Fruit fly (Drosophila melanogaster) whole organism, embryonic: ENCODE measurements around the gene trr.
A peak's percentile ranks its signal among the peaks of the same experiment; 100 is the strongest.

Source experiments
- Atf3 ChIP-seq: fragments of 200-800 bp; sonication (Bioruptor generic); optimal IDR thresholded peaks from 3 replicates; lab custom pipeline; 2016; ENCODE audit warnings: missing biosample characterization, missing genetic modification characterization
- CG10147 ChIP-seq: fragments of 200-800 bp; sonication (Bioruptor generic); optimal IDR thresholded peaks from 2 replicates; lab custom pipeline; 2019; ENCODE audit warnings: missing biosample characterization, mild to moderate bottlenecking, missing genetic modification characterization, moderate library complexity
- CG11504 ChIP-seq: fragments of 200-800 bp; sonication (Bioruptor generic); optimal IDR thresholded peaks from 3 replicates; lab custom pipeline; 2019; ENCODE audit warnings: missing biosample characterization, mild to moderate bottlenecking, missing genetic modification characterization, moderate library complexity
- CG1233 ChIP-seq: fragments of 200-800 bp; sonication (Bioruptor generic); optimal IDR thresholded peaks from 4 replicates; lab custom pipeline; 2018; ENCODE audit warnings: missing biosample characterization, mild to moderate bottlenecking, missing genetic modification characterization
- CG12744 ChIP-seq: fragments of 200-800 bp; sonication (Bioruptor generic); optimal IDR thresholded peaks from 2 replicates; lab custom pipeline; 2016; ENCODE audit warnings: missing biosample characterization, missing genetic modification characterization
- CG13287 ChIP-seq: fragments of 200-800 bp; sonication (Bioruptor generic); IDR thresholded peaks from 2 replicates; pipeline ENCODE4 v1.3.6; 2022; ENCODE audit warnings: missing biosample characterization, missing genetic modification characterization; ENCODE audit not compliant: partially characterized antibody
- CG14710 ChIP-seq: fragments of 200-800 bp; sonication (Bioruptor generic); optimal IDR thresholded peaks from 3 replicates; lab custom pipeline; 2019; ENCODE audit warnings: missing biosample characterization, mild to moderate bottlenecking, missing genetic modification characterization, moderate library complexity
- CG15514 ChIP-seq: fragments of 200-800 bp; sonication (Bioruptor generic); optimal IDR thresholded peaks from 3 replicates; lab custom pipeline; 2017; ENCODE audit warnings: missing biosample characterization, missing genetic modification characterization, mild to moderate bottlenecking, moderate library complexity, missing genetic modification reagents
- CG15696 ChIP-seq: fragments of 200-800 bp; sonication (Bioruptor generic); optimal IDR thresholded peaks from 2 replicates; lab custom pipeline; 2019; ENCODE audit warnings: missing biosample characterization, mild to moderate bottlenecking, missing genetic modification characterization, moderate library complexity
- CG16863 ChIP-seq: fragments of 200-800 bp; sonication (Bioruptor generic); optimal IDR thresholded peaks from 3 replicates; lab custom pipeline; 2016; ENCODE audit warnings: missing biosample characterization, missing genetic modification characterization
- CG17186 ChIP-seq: fragments of 200-800 bp; sonication (Bioruptor generic); optimal IDR thresholded peaks from 3 replicates; lab custom pipeline; 2017; ENCODE audit warnings: missing biosample characterization, missing genetic modification reagents, missing genetic modification characterization
- CG18764 ChIP-seq: fragments of 200-800 bp; sonication (Bioruptor generic); optimal IDR thresholded peaks from 3 replicates; lab custom pipeline; 2016; ENCODE audit warnings: missing biosample characterization, missing genetic modification characterization
- CG2875 ChIP-seq: fragments of 200-800 bp; sonication (Bioruptor generic); optimal IDR thresholded peaks from 2 replicates; lab custom pipeline; 2017; ENCODE audit warnings: missing biosample characterization, mild to moderate bottlenecking, missing genetic modification characterization, missing genetic modification reagents
- CG3163 ChIP-seq: fragments of 200-800 bp; sonication (Bioruptor generic); optimal IDR thresholded peaks from 3 replicates; lab custom pipeline; 2016; ENCODE audit warnings: missing biosample characterization, missing genetic modification characterization
- CG32532 ChIP-seq: fragments of 200-800 bp; sonication (Bioruptor generic); IDR thresholded peaks from 2 replicates; pipeline ENCODE4 v1.3.6; 2022; ENCODE audit warnings: missing biosample characterization, missing genetic modification characterization
- CG34422 ChIP-seq: fragments of 200-800 bp; sonication (Bioruptor generic); IDR thresholded peaks from 3 replicates; pipeline ENCODE4 v1.3.6; 2022; ENCODE audit warnings: missing biosample characterization, missing genetic modification characterization
- CG3995 ChIP-seq: fragments of 200-800 bp; sonication (Bioruptor generic); optimal IDR thresholded peaks from 3 replicates; lab custom pipeline; 2016; ENCODE audit warnings: missing biosample characterization, missing genetic modification characterization
- CG8290 ChIP-seq, 3 experiments: fragments of 200-800 bp; sonication (Bioruptor generic); optimal IDR thresholded peaks; 2 replicates each; lab custom pipeline; 2016 to 2019; ENCODE audit warnings: missing biosample characterization in 3 of 3, missing genetic modification characterization in 3 of 3, mild to moderate bottlenecking in 2 of 3, moderate library complexity in 1 of 3
- CG8388 ChIP-seq: fragments of 200-800 bp; sonication (Bioruptor generic); optimal IDR thresholded peaks from 2 replicates; lab custom pipeline; 2019; ENCODE audit warnings: missing biosample characterization, mild to moderate bottlenecking, missing genetic modification characterization, moderate library complexity
- CG9215 ChIP-seq: fragments of 200-800 bp; sonication (Bioruptor generic); IDR thresholded peaks from 2 replicates; pipeline ENCODE4 v1.3.6; 2022; ENCODE audit warnings: missing biosample characterization, missing genetic modification characterization
- CG9932 ChIP-seq: fragments of 200-800 bp; sonication (Bioruptor generic); IDR thresholded peaks from 2 replicates; pipeline ENCODE4 v1.3.6; 2022; ENCODE audit warnings: missing biosample characterization, missing genetic modification characterization
- CHES-1-like ChIP-seq: fragments of 200-800 bp; sonication (Bioruptor generic); optimal IDR thresholded peaks from 2 replicates; lab custom pipeline; 2016; ENCODE audit warnings: missing biosample characterization, missing genetic modification characterization
- Eip74EF ChIP-seq, 2 experiments: fragments of 200-800 bp in 1 of 2; fragments of >200 bp in 1 of 2; sonication (Bioruptor generic) in 1 of 2; optimal IDR thresholded peaks; 2 replicates each; lab custom pipeline; 2017 to 2019; ENCODE audit warnings: missing biosample characterization in 2 of 2, missing genetic modification characterization in 2 of 2, mild to moderate bottlenecking in 1 of 2, moderate library complexity in 1 of 2
- HLH4C ChIP-seq: fragments of 200-800 bp; sonication (Bioruptor generic); IDR thresholded peaks from 3 replicates; pipeline ENCODE4 v1.3.6; 2022; ENCODE audit warnings: missing biosample characterization, missing genetic modification characterization; ENCODE audit not compliant: partially characterized antibody
- HLHmδ ChIP-seq: fragments of 200-800 bp; sonication (Bioruptor generic); optimal IDR thresholded peaks from 2 replicates; lab custom pipeline; 2018; ENCODE audit warnings: missing biosample characterization, mild to moderate bottlenecking, missing genetic modification characterization, moderate library complexity
- Jarid2 ChIP-seq: fragments of 200-800 bp; sonication (Bioruptor generic); optimal IDR thresholded peaks from 3 replicates; lab custom pipeline; 2017; ENCODE audit warnings: mild to moderate bottlenecking, missing biosample characterization, missing genetic modification reagents, missing genetic modification characterization
- Kr ChIP-seq: fragments of 200-800 bp; sonication (Bioruptor generic); optimal IDR thresholded peaks from 2 replicates; lab custom pipeline; 2017; ENCODE audit warnings: missing biosample characterization, mild to moderate bottlenecking, missing genetic modification characterization
- Neu2 ChIP-seq: fragments of 200-800 bp; sonication (Bioruptor generic); optimal IDR thresholded peaks from 3 replicates; lab custom pipeline; 2016; ENCODE audit warnings: missing biosample characterization, missing genetic modification characterization, borderline replicate concordance
- Nf-YC ChIP-seq: fragments of 200-800 bp; optimal IDR thresholded peaks from 3 replicates; lab custom pipeline; 2019; ENCODE audit warnings: missing biosample characterization, mild to moderate bottlenecking, missing genetic modification characterization, moderate library complexity
- Rx ChIP-seq: fragments of 200-800 bp; sonication (Bioruptor generic); IDR thresholded peaks from 2 replicates; pipeline ENCODE4 v1.3.6; 2022; ENCODE audit warnings: missing biosample characterization, missing genetic modification characterization
- Spps ChIP-seq: fragments of 200-800 bp; sonication (Bioruptor generic); optimal IDR thresholded peaks from 2 replicates; lab custom pipeline; 2018; ENCODE audit warnings: missing biosample characterization, mild to moderate bottlenecking, missing genetic modification characterization
- Taf1 ChIP-seq: fragments of 200-800 bp; sonication (Bioruptor generic); IDR thresholded peaks from 2 replicates; pipeline ENCODE4 v1.3.6; 2022; ENCODE audit warnings: missing biosample characterization, missing genetic modification characterization
- Vsx1 ChIP-seq: fragments of 200-800 bp; sonication (Bioruptor generic); optimal IDR thresholded peaks from 2 replicates; lab custom pipeline; 2017; ENCODE audit warnings: missing biosample characterization, mild to moderate bottlenecking, missing genetic modification characterization, missing genetic modification reagents
- abd-A ChIP-seq: fragments of 200-800 bp; sonication (Bioruptor generic); optimal IDR thresholded peaks from 3 replicates; lab custom pipeline; 2019; ENCODE audit warnings: missing biosample characterization, mild to moderate bottlenecking, missing genetic modification characterization, moderate library complexity
- cas ChIP-seq: fragments of 200-800 bp; sonication (Bioruptor generic); IDR thresholded peaks from 2 replicates; pipeline ENCODE4 v1.3.6; 2022; ENCODE audit warnings: missing biosample characterization, missing genetic modification characterization
- cwo ChIP-seq: fragments of 200-800 bp; sonication (Bioruptor generic); optimal IDR thresholded peaks from 3 replicates; lab custom pipeline; 2017; ENCODE audit warnings: missing biosample characterization, missing genetic modification characterization, mild to moderate bottlenecking, moderate library complexity, missing genetic modification reagents
- dmrt11E ChIP-seq: fragments of 200-800 bp; sonication (Bioruptor generic); optimal IDR thresholded peaks from 3 replicates; lab custom pipeline; 2018; ENCODE audit warnings: missing biosample characterization, mild to moderate bottlenecking, missing genetic modification characterization, moderate library complexity
- fd102C ChIP-seq: fragments of 200-800 bp; sonication (Bioruptor generic); optimal IDR thresholded peaks from 2 replicates; lab custom pipeline; 2018; ENCODE audit warnings: missing biosample characterization, mild to moderate bottlenecking, missing genetic modification characterization, moderate library complexity
- fu2 ChIP-seq: fragments of 200-800 bp; sonication (Bioruptor generic); optimal IDR thresholded peaks from 2 replicates; lab custom pipeline; 2016; ENCODE audit warnings: missing biosample characterization, missing genetic modification characterization
- hkb ChIP-seq, 2 experiments: fragments of 200-800 bp in 1 of 2; fragments of >200 bp in 1 of 2; sonication (Bioruptor generic) in 1 of 2; IDR thresholded peaks in 1 of 2; optimal IDR thresholded peaks in 1 of 2; 2 replicates each; pipeline versions ENCODE4 v1.3.6 to Lab custom; 2017 to 2022; ENCODE audit warnings: missing biosample characterization in 1 of 2, missing genetic modification characterization in 1 of 2
- kni ChIP-seq: fragments of 200-800 bp; sonication (Bioruptor generic); optimal IDR thresholded peaks from 3 replicates; lab custom pipeline; 2017; ENCODE audit warnings: mild to moderate bottlenecking, missing biosample characterization, missing genetic modification reagents, missing genetic modification characterization
- lbe ChIP-seq: fragments of 200-800 bp; sonication (Bioruptor generic); optimal IDR thresholded peaks from 2 replicates; lab custom pipeline; 2016; ENCODE audit warnings: missing biosample characterization, mild to moderate bottlenecking, missing genetic modification characterization
- nerfin-2 ChIP-seq: fragments of 200-800 bp; sonication (Bioruptor generic); IDR thresholded peaks from 2 replicates; pipeline ENCODE4 v1.3.6; 2022; ENCODE audit warnings: missing biosample characterization, missing genetic modification characterization; ENCODE audit not compliant: partially characterized antibody
- peb ChIP-seq: fragments of 200-800 bp; sonication (Bioruptor generic); IDR thresholded peaks from 2 replicates; pipeline ENCODE4 v1.3.6; 2022; ENCODE audit warnings: missing biosample characterization, missing genetic modification characterization
- phol ChIP-seq: fragments of 200-800 bp; sonication (Bioruptor generic); optimal IDR thresholded peaks from 3 replicates; lab custom pipeline; 2018; ENCODE audit warnings: missing biosample characterization, mild to moderate bottlenecking, missing genetic modification characterization, moderate library complexity
- pnt ChIP-seq: fragments of 200-800 bp; sonication (Bioruptor generic); optimal IDR thresholded peaks from 3 replicates; lab custom pipeline; 2016; ENCODE audit warnings: missing biosample characterization, missing genetic modification characterization
- shn ChIP-seq: fragments of 200-800 bp; sonication (Bioruptor generic); optimal IDR thresholded peaks from 3 replicates; lab custom pipeline; 2016; ENCODE audit warnings: missing biosample characterization, missing genetic modification characterization
- slbo ChIP-seq: fragments of 200-800 bp; sonication (Bioruptor generic); IDR thresholded peaks from 2 replicates; pipeline ENCODE4 v1.3.6; 2022; ENCODE audit warnings: missing biosample characterization, missing genetic modification characterization
- slp2 ChIP-seq: fragments of 200-800 bp; sonication (Bioruptor generic); optimal IDR thresholded peaks from 2 replicates; lab custom pipeline; 2016; ENCODE audit warnings: missing biosample characterization, missing genetic modification characterization

The trr gene

DNA sequence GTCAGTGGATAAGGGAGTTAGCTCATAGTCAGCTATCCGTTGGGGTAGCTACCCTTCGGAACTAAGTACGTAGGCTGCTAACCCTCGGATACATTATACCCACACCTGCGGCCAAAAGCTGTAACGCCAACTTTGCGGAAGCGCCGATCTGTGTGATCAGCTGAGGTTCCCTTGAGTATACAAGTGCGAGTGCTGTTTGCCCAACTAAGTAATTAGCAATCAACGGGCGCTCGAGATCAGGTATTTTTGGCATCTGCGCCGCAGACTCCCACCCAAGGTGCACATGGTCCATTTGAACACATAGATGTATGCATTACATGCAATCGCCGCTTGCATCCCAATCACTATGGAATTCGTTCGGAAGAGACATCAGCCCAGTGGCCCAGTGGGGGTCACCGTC, 35.7 kb downstream of the trr start (continued):
- TF ChIP-seq cas (GFP tag; lab: Robert Waterston, UW) (peak; percentile 66; the same call in 1 of the 2 replicates), CG11504 (peak; percentile 30), CG8290 (GFP tag; optimal IDR thresholded peaks at IDR 0.05; lab: Kevin White, UChicago) (no peak), CG8290 (tag; optimal IDR thresholded peaks at IDR 0.05; lab: Kevin White, UChicago) (peak in 1 of 2 experiments; percentile 96), CG34422 (GFP tag; lab: Robert Waterston, UW) (no peak), CHES-1-like (GFP tag; lab: Kevin White, UChicago) (peak; percentile 70), Jarid2 (peak; percentile 52), kni (GFP tag; lab: Kevin White, UChicago) (no peak), CG13287 (GFP tag; lab: Robert Waterston, UW) (no peak), CG15696 (no peak), CG18764 (GFP tag; lab: Kevin White, UChicago) (peak; percentile 38), phol (tag; lab: Kevin White, UChicago) (no peak), shn (peak; percentile 16), Eip74EF (GFP tag; optimal IDR thresholded peaks at IDR 0.05; lab: Kevin White, UChicago) (peak in 1 of 2 experiments; percentile 59), slbo (GFP tag; lab: Robert Waterston, UW) (peak; percentile 40), HLHmδ (GFP tag; lab: Kevin White, UChicago) (no peak), CG9932 (GFP tag; lab: Robert Waterston, UW) (peak; percentile 52), CG3163 (GFP tag; lab: Kevin White, UChicago) (peak; percentile 46), hkb (optimal IDR thresholded peaks at IDR 0.05; lab: Kevin White, UChicago) (no peak), hkb (GFP tag; IDR thresholded peaks at IDR 0.05; lab: Robert Waterston, UW) (peak; percentile 89), cwo (GFP tag; lab: Kevin White, UChicago) (peak; percentile 80), lbe (GFP tag; lab: Kevin White, UChicago) (peak; percentile 36), abd-A (tag; lab: Kevin White, UChicago) (no peak), Neu2 (GFP tag; lab: Kevin White, UChicago) (no peak), Taf1 (GFP tag; lab: Robert Waterston, UW) (peak; percentile 31; the same call in 1 of the 2 replicates), CG14710 (no peak), nerfin-2 (GFP tag; lab: Robert Waterston, UW) (no peak), Vsx1 (GFP tag; lab: Kevin White, UChicago) (peak; percentile 72), CG3995 (GFP tag; lab: Kevin White, UChicago) (no peak), CG2875 (GFP tag; lab: Kevin White, UChicago) (peak; percentile 52), Rx (GFP tag; lab: Robert Waterston, UW) (no peak), Spps (no peak), CG12744 (GFP tag; lab: Kevin White, UChicago) (peak; percentile 49), CG1233 (GFP tag; lab: Kevin White, UChicago) (peak; percentile 61), slp2 (GFP tag; lab: Kevin White, UChicago) (no peak), pnt (GFP tag; lab: Kevin White, UChicago) (peak; percentile 44), fu2 (no peak), CG17186 (no peak), Kr (GFP tag; lab: Kevin White, UChicago) (no peak), Atf3 (no peak), Nf-YC (tag; lab: Kevin White, UChicago) (peak; percentile 35), fd102C (GFP tag; lab: Kevin White, UChicago) (no peak), HLH4C (GFP tag; lab: Robert Waterston, UW) (no peak), CG32532 (GFP tag; lab: Robert Waterston, UW) (peak; percentile 58; the same call in 1 of the 2 replicates), peb (GFP tag; lab: Robert Waterston, UW) (no peak), dmrt11E (tag; lab: Kevin White, UChicago) (no peak), CG16863 (no peak), CG15514 (GFP tag; lab: Kevin White, UChicago) (peak; percentile 92), CG10147 (GFP tag; lab: Kevin White, UChicago) (peak; percentile 26), CG8388 (GFP tag; lab: Kevin White, UChicago) (no peak), CG9215 (GFP tag; lab: Robert Waterston, UW) (no peak)
